Worm (Caenorhabditis elegans) whole organism, L1 larva: ENCODE results near the gene rmd-1.

ENCODE experiments used
- ceh-90 ChIP-seq: sonication (generic microtip); optimal IDR thresholded peaks from 2 replicates; lab custom pipeline; 2016; ENCODE audit warnings: missing genetic modification characterization, missing compliant biosample characterization
- ces-1 ChIP-seq: fragments of 150-350 bp; optimal IDR thresholded peaks from 2 replicates; lab custom pipeline; 2014; ENCODE audit warnings: missing biosample characterization, missing genetic modification reagents, missing genetic modification characterization
- elt-2 ChIP-seq: sonication (generic microtip); optimal IDR thresholded peaks from 2 replicates; lab custom pipeline; 2016; ENCODE audit warnings: missing genetic modification characterization, mild to moderate bottlenecking, inconsistent platforms, missing compliant biosample characterization, missing genetic modification reagents
- fkh-10 ChIP-seq: sonication (generic microtip); optimal IDR thresholded peaks from 2 replicates; lab custom pipeline; 2017; ENCODE audit warnings: missing biosample characterization, missing genetic modification reagents, missing genetic modification characterization
- mdl-1 ChIP-seq, 2 experiments: fragments of 150-350 bp; optimal IDR thresholded peaks; 2 replicates each; lab custom pipeline; 2014 to 2017; ENCODE audit warnings: missing biosample characterization in 2 of 2, missing genetic modification characterization in 2 of 2, inconsistent platforms in 1 of 2
- nhr-11 ChIP-seq: fragments of 150-350 bp; optimal IDR thresholded peaks from 2 replicates; lab custom pipeline; 2014; ENCODE audit warnings: missing biosample characterization, missing genetic modification characterization
- nhr-12 ChIP-seq: sonication (generic microtip); optimal IDR thresholded peaks from 2 replicates; lab custom pipeline; 2017; ENCODE audit warnings: missing biosample characterization, missing genetic modification characterization
- nhr-237 ChIP-seq: fragments of 150-350 bp; optimal IDR thresholded peaks from 2 replicates; lab custom pipeline; 2014; ENCODE audit warnings: missing biosample characterization, missing genetic modification characterization
- nhr-28 ChIP-seq: fragments of 150-350 bp; optimal IDR thresholded peaks from 2 replicates; lab custom pipeline; 2014; ENCODE audit warnings: missing biosample characterization, missing genetic modification characterization
- nhr-71 ChIP-seq: sonication (generic microtip); optimal IDR thresholded peaks from 2 replicates; lab custom pipeline; 2016; ENCODE audit warnings: mild to moderate bottlenecking, missing genetic modification characterization, moderate library complexity, missing compliant biosample characterization
- nhr-90 ChIP-seq: sonication (generic microtip); optimal IDR thresholded peaks from 2 replicates; lab custom pipeline; 2016; ENCODE audit warnings: mild to moderate bottlenecking, missing genetic modification characterization, missing compliant biosample characterization; ENCODE audit not compliant: poor library complexity

ce11 chrIII:9734030-9734429 is 24.9 kb upstream of the rmd-1 start:
- TF ChIP-seq ceh-90 (tag; lab: Kevin White, UChicago) (no peak), nhr-237 (tag; lab: Kevin White, UChicago) (no peak), mdl-1 (tag; optimal IDR thresholded peaks at IDR 0.05; lab: Kevin White, UChicago) (no peak), nhr-90 (tag; lab: Kevin White, UChicago) (no peak), fkh-10 (GFP tag; lab: Kevin White, UChicago) (no peak), elt-2 (no peak), nhr-11 (no peak), nhr-12 (tag; lab: Kevin White, UChicago) (no peak), ces-1 (GFP tag; lab: Kevin White, UChicago) (no peak), nhr-71 (tag; lab: Kevin White, UChicago) (no peak), nhr-28 (tag; lab: Kevin White, UChicago) (no peak)
